Fruit fly (Drosophila melanogaster) whole organism, embryonic: ENCODE results near the gene CG14511.
A peak's percentile ranks its signal among the peaks of the same experiment; 100 is the strongest.

ENCODE experiments used
- Awh ChIP-seq: fragments of 200-800 bp; sonication (Bioruptor generic); IDR thresholded peaks from 2 replicates; pipeline ENCODE4, ENCODE4 v1.3.6; 2022; ENCODE audit warnings: missing biosample characterization, missing genetic modification characterization
- Bdp1 ChIP-seq: fragments of 200-800 bp; sonication (Bioruptor generic); optimal IDR thresholded peaks from 3 replicates; lab custom pipeline; 2016; ENCODE audit warnings: missing biosample characterization, missing genetic modification characterization
- CG10147 ChIP-seq: fragments of 200-800 bp; sonication (Bioruptor generic); optimal IDR thresholded peaks from 2 replicates; lab custom pipeline; 2019; ENCODE audit warnings: missing biosample characterization, mild to moderate bottlenecking, missing genetic modification characterization, moderate library complexity
- CG10431 ChIP-seq: fragments of 200-800 bp; sonication (Bioruptor generic); optimal IDR thresholded peaks from 3 replicates; lab custom pipeline; 2018; ENCODE audit warnings: missing biosample characterization, mild to moderate bottlenecking, missing genetic modification characterization
- CG10979 ChIP-seq: fragments of 200-800 bp; sonication (Bioruptor generic); optimal IDR thresholded peaks from 2 replicates; lab custom pipeline; 2018; ENCODE audit warnings: missing biosample characterization, mild to moderate bottlenecking, missing genetic modification characterization, moderate library complexity
- CG11504 ChIP-seq: fragments of 200-800 bp; sonication (Bioruptor generic); optimal IDR thresholded peaks from 3 replicates; lab custom pipeline; 2019; ENCODE audit warnings: missing biosample characterization, mild to moderate bottlenecking, missing genetic modification characterization, moderate library complexity
- CG2889 ChIP-seq: fragments of 200-800 bp; sonication (Bioruptor generic); IDR thresholded peaks from 3 replicates; pipeline ENCODE4 v1.3.6; 2022; ENCODE audit warnings: missing biosample characterization, missing genetic modification characterization
- CG31224 ChIP-seq: fragments of 200-800 bp; sonication (Bioruptor generic); IDR thresholded peaks from 2 replicates; pipeline ENCODE4 v1.3.6; 2022; ENCODE audit warnings: missing biosample characterization, missing genetic modification characterization
- CG32767 ChIP-seq: fragments of 200-800 bp; sonication (Bioruptor generic); IDR thresholded peaks from 2 replicates; pipeline ENCODE4 v1.3.6; 2022; ENCODE audit warnings: missing biosample characterization, missing genetic modification characterization
- CG33213 ChIP-seq: fragments of 200-800 bp; sonication (Bioruptor generic); optimal IDR thresholded peaks from 3 replicates; lab custom pipeline; 2016; ENCODE audit warnings: missing biosample characterization, missing genetic modification characterization
- CG34224 ChIP-seq: fragments of 200-800 bp; sonication (Bioruptor generic); IDR thresholded peaks from 3 replicates; pipeline ENCODE4 v1.3.6; 2022; ENCODE audit warnings: missing biosample characterization, missing genetic modification characterization; ENCODE audit not compliant: partially characterized antibody
- CG3995 ChIP-seq: fragments of 200-800 bp; sonication (Bioruptor generic); optimal IDR thresholded peaks from 3 replicates; lab custom pipeline; 2016; ENCODE audit warnings: missing biosample characterization, missing genetic modification characterization
- CG4328 ChIP-seq: fragments of 200-800 bp; sonication (Bioruptor generic); optimal IDR thresholded peaks from 3 replicates; lab custom pipeline; 2017; ENCODE audit warnings: missing biosample characterization, missing genetic modification reagents, missing genetic modification characterization
- CG6813 ChIP-seq: fragments of 200-800 bp; sonication (Bioruptor generic); optimal IDR thresholded peaks from 2 replicates; lab custom pipeline; 2017; ENCODE audit warnings: missing biosample characterization, missing genetic modification characterization, mild to moderate bottlenecking, moderate library complexity, missing genetic modification reagents
- CG8290 ChIP-seq, 3 experiments: fragments of 200-800 bp; sonication (Bioruptor generic); optimal IDR thresholded peaks; 2 replicates each; lab custom pipeline; 2016 to 2019; ENCODE audit warnings: missing biosample characterization in 3 of 3, missing genetic modification characterization in 3 of 3, mild to moderate bottlenecking in 2 of 3, moderate library complexity in 1 of 3
- D19B ChIP-seq: fragments of 200-800 bp; sonication (Bioruptor generic); optimal IDR thresholded peaks from 2 replicates; lab custom pipeline; 2017; ENCODE audit warnings: missing biosample characterization, mild to moderate bottlenecking, missing genetic modification characterization
- Doc3 ChIP-seq: fragments of 200-800 bp; sonication (Bioruptor generic); IDR thresholded peaks from 3 replicates; pipeline ENCODE4 v1.3.6; 2022; ENCODE audit warnings: missing biosample characterization, missing genetic modification characterization; ENCODE audit not compliant: partially characterized antibody
- Drgx ChIP-seq: fragments of 200-800 bp; sonication (Bioruptor generic); IDR thresholded peaks from 2 replicates; pipeline ENCODE4 v1.3.6; 2022; ENCODE audit warnings: missing biosample characterization, missing genetic modification characterization
- E2f2 ChIP-seq: fragments of 200-800 bp; sonication (Bioruptor generic); IDR thresholded peaks from 2 replicates; pipeline ENCODE4 v1.3.6; 2022; ENCODE audit warnings: missing biosample characterization, missing genetic modification characterization
- Elba2 ChIP-seq: fragments of 200-800 bp; sonication (Bioruptor generic); optimal IDR thresholded peaks from 3 replicates; lab custom pipeline; 2016; ENCODE audit warnings: missing biosample characterization, missing genetic modification characterization
- HLHmδ ChIP-seq: fragments of 200-800 bp; sonication (Bioruptor generic); optimal IDR thresholded peaks from 2 replicates; lab custom pipeline; 2018; ENCODE audit warnings: missing biosample characterization, mild to moderate bottlenecking, missing genetic modification characterization, moderate library complexity
- Hmx ChIP-seq: fragments of 200-800 bp; sonication (Bioruptor generic); optimal IDR thresholded peaks from 2 replicates; lab custom pipeline; 2016; ENCODE audit warnings: missing biosample characterization, missing genetic modification characterization
- Hsf ChIP-seq: fragments of 200-800 bp; sonication (Bioruptor generic); optimal IDR thresholded peaks from 3 replicates; lab custom pipeline; 2016; ENCODE audit warnings: missing biosample characterization, missing genetic modification characterization
- Myb ChIP-seq: fragments of 200-800 bp; sonication (Bioruptor generic); optimal IDR thresholded peaks from 2 replicates; lab custom pipeline; 2016; ENCODE audit warnings: missing biosample characterization, missing genetic modification characterization
- NC2β ChIP-seq: fragments of 200-800 bp; sonication (Bioruptor generic); optimal IDR thresholded peaks from 2 replicates; lab custom pipeline; 2016; ENCODE audit warnings: missing biosample characterization, missing genetic modification characterization
- Sin3A ChIP-seq: fragments of >200 bp; optimal IDR thresholded peaks from 2 replicates; lab custom pipeline; 2018
- Spps ChIP-seq: fragments of 200-800 bp; sonication (Bioruptor generic); optimal IDR thresholded peaks from 2 replicates; lab custom pipeline; 2018; ENCODE audit warnings: missing biosample characterization, mild to moderate bottlenecking, missing genetic modification characterization
- Usf ChIP-seq: fragments of 200-800 bp; sonication (Bioruptor generic); optimal IDR thresholded peaks from 2 replicates; lab custom pipeline; 2017; ENCODE audit warnings: missing genotype, missing biosample characterization, missing genetic modification characterization
- Xrp1 ChIP-seq: fragments of 200-800 bp; sonication (Bioruptor generic); IDR thresholded peaks from 2 replicates; pipeline ENCODE4 v1.3.6; 2022; ENCODE audit warnings: missing biosample characterization, missing genetic modification characterization
- ap ChIP-seq: fragments of 200-800 bp; sonication (Bioruptor generic); IDR thresholded peaks from 2 replicates; pipeline ENCODE4 v1.3.6; 2022; ENCODE audit warnings: missing biosample characterization, missing genetic modification characterization
- ash1 ChIP-seq: fragments of 200-800 bp; sonication (Bioruptor generic); optimal IDR thresholded peaks from 2 replicates; lab custom pipeline; 2018; ENCODE audit warnings: missing biosample characterization, mild to moderate bottlenecking, missing genetic modification characterization
- btn ChIP-seq: fragments of 200-800 bp; sonication (Bioruptor generic); optimal IDR thresholded peaks from 2 replicates; lab custom pipeline; 2016; ENCODE audit warnings: missing biosample characterization, missing genetic modification characterization
- cas ChIP-seq: fragments of 200-800 bp; sonication (Bioruptor generic); IDR thresholded peaks from 2 replicates; pipeline ENCODE4 v1.3.6; 2022; ENCODE audit warnings: missing biosample characterization, missing genetic modification characterization
- corto ChIP-seq: fragments of 200-800 bp; sonication (Bioruptor generic); optimal IDR thresholded peaks from 2 replicates; lab custom pipeline; 2016; ENCODE audit warnings: missing biosample characterization, mild to moderate bottlenecking, missing genetic modification characterization, moderate library complexity
- ftz-f1 ChIP-seq: fragments of 200-800 bp; sonication (Bioruptor generic); optimal IDR thresholded peaks from 2 replicates; lab custom pipeline; 2016; ENCODE audit warnings: missing biosample characterization, missing genetic modification characterization
- gt ChIP-seq: fragments of 200-800 bp; sonication (Bioruptor generic); IDR thresholded peaks from 2 replicates; pipeline ENCODE4 v1.3.6; 2022; ENCODE audit warnings: missing biosample characterization, missing genetic modification characterization
- knrl ChIP-seq: fragments of 200-800 bp; sonication (Bioruptor generic); IDR thresholded peaks from 3 replicates; pipeline ENCODE4 v1.3.6; 2022; ENCODE audit warnings: missing biosample characterization, missing genetic modification characterization; ENCODE audit not compliant: partially characterized antibody
- lmd ChIP-seq: fragments of 200-800 bp; sonication (Bioruptor generic); IDR thresholded peaks from 2 replicates; pipeline ENCODE4 v1.3.6; 2022; ENCODE audit warnings: missing biosample characterization, missing genetic modification characterization
- lola ChIP-seq, 3 experiments: fragments of >200 bp in 2 of 3; fragments of 200-800 bp in 1 of 3; sonication (Bioruptor generic) in 1 of 3; optimal IDR thresholded peaks; 2 replicates each; lab custom pipeline; 2017 to 2019; ENCODE audit warnings: missing biosample characterization in 3 of 3, missing genetic modification characterization in 3 of 3, mild to moderate bottlenecking in 1 of 3, moderate library complexity in 1 of 3
- pfk ChIP-seq: fragments of 200-800 bp; sonication (Bioruptor generic); optimal IDR thresholded peaks from 2 replicates; lab custom pipeline; 2018; ENCODE audit warnings: missing biosample characterization, mild to moderate bottlenecking, missing genetic modification characterization, moderate library complexity
- pho ChIP-seq: fragments of 200-800 bp; sonication (Bioruptor generic); optimal IDR thresholded peaks from 2 replicates; lab custom pipeline; 2016; ENCODE audit warnings: missing biosample characterization, missing genetic modification characterization
- pnt ChIP-seq: fragments of 200-800 bp; sonication (Bioruptor generic); optimal IDR thresholded peaks from 3 replicates; lab custom pipeline; 2016; ENCODE audit warnings: missing biosample characterization, missing genetic modification characterization
- run ChIP-seq: fragments of 200-800 bp; sonication (Bioruptor generic); optimal IDR thresholded peaks from 3 replicates; lab custom pipeline; 2018; ENCODE audit warnings: missing biosample characterization, mild to moderate bottlenecking, missing genetic modification characterization
- scrt ChIP-seq: fragments of 200-800 bp; sonication (Bioruptor generic); optimal IDR thresholded peaks from 2 replicates; lab custom pipeline; 2018; ENCODE audit warnings: missing biosample characterization, mild to moderate bottlenecking, missing genetic modification characterization, moderate library complexity
- sens-2 ChIP-seq: fragments of 200-800 bp; sonication (Bioruptor generic); IDR thresholded peaks from 2 replicates; pipeline ENCODE4 v1.3.6; 2022; ENCODE audit warnings: missing biosample characterization, missing genetic modification characterization
- slp2 ChIP-seq: fragments of 200-800 bp; sonication (Bioruptor generic); optimal IDR thresholded peaks from 2 replicates; lab custom pipeline; 2016; ENCODE audit warnings: missing biosample characterization, missing genetic modification characterization
- ssp ChIP-seq: fragments of 200-800 bp; sonication (Bioruptor generic); IDR thresholded peaks from 2 replicates; pipeline ENCODE4 v1.3.6; 2022; ENCODE audit warnings: missing biosample characterization, missing genetic modification characterization
- tap ChIP-seq: fragments of 200-800 bp; optimal IDR thresholded peaks from 3 replicates; lab custom pipeline; 2019; ENCODE audit warnings: missing biosample characterization, mild to moderate bottlenecking, missing genetic modification characterization, moderate library complexity
- tll ChIP-seq, 2 experiments: fragments of 200-800 bp in 1 of 2; fragments of >200 bp in 1 of 2; sonication (Bioruptor generic) in 1 of 2; optimal IDR thresholded peaks; 2 replicates each; lab custom pipeline; 2017 to 2019; ENCODE audit warnings: missing biosample characterization in 2 of 2, missing genetic modification characterization in 2 of 2, mild to moderate bottlenecking in 1 of 2, moderate library complexity in 1 of 2
- ttk ChIP-seq: fragments of 200-800 bp; sonication (Bioruptor generic); IDR thresholded peaks from 2 replicates; pipeline ENCODE4 v2.1.2; 2022; ENCODE audit warnings: missing biosample characterization, missing genetic modification characterization

The CG14511 gene

DNA sequence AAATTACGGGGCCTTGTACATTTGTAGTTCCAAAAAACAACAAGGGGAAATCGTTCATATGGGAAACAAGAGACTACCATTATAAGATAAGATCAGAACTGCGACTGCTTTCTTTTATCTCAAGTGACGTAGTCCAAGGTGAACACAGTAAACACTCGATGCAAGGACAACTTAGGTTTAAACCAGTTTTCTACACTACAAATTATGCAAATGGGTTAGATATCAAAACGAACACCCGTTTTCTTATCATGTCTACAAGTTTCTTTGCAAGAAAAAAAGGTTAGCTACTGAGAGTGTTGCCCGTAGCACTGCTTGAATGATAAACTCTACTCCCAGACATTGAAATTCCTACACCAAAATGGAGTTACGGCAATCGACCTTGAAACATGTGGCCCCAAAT is 22.6 kb downstream of the CG14511 start (continued):
- TF ChIP-seq CG10979: peak; percentile 60
- peak; percentile 44; the same call in 1 of the 2 replicates for TF ChIP-seq ssp
- peak; percentile 41; the same call in 1 of the 2 replicates for TF ChIP-seq gt (GFP tag; lab: Robert Waterston, UW)
- TF ChIP-seq D19B (GFP tag; lab: Kevin White, UChicago): peak; percentile 22
- peak; percentile 65 for TF ChIP-seq Hsf (GFP tag; lab: Kevin White, UChicago)
- TF ChIP-seq sens-2: peak; percentile 47; the same call in 1 of the 2 replicates
- TF ChIP-seq Elba2 (GFP tag; lab: Kevin White, UChicago): no peak
- TF ChIP-seq CG4328 (GFP tag; lab: Kevin White, UChicago): no peak
- no peak for TF ChIP-seq knrl (GFP tag; lab: Robert Waterston, UW)
- TF ChIP-seq CG8290 (GFP tag; optimal IDR thresholded peaks at IDR 0.05; lab: Kevin White, UChicago): peak; percentile 25
- TF ChIP-seq CG8290 (tag; optimal IDR thresholded peaks at IDR 0.05; lab: Kevin White, UChicago): peak in 1 of 2 experiments; percentile 84
- no peak for TF ChIP-seq CG34224 (GFP tag; lab: Robert Waterston, UW)
- peak; percentile 2 for TF ChIP-seq Usf (GFP tag; lab: Kevin White, UChicago)
- peak; percentile 35 for TF ChIP-seq Bdp1 (GFP tag; lab: Kevin White, UChicago)
- peak; percentile 25 for TF ChIP-seq CG33213 (GFP tag; lab: Kevin White, UChicago)
- TF ChIP-seq CG10147: no peak
- no peak for TF ChIP-seq corto (GFP tag; lab: Kevin White, UChicago)
- peak; percentile 33; the same call in 1 of the 2 replicates for TF ChIP-seq E2f2
- TF ChIP-seq cas (GFP tag; lab: Robert Waterston, UW): no peak
- no peak for TF ChIP-seq run (tag; lab: Kevin White, UChicago)
- no peak for TF ChIP-seq CG11504 (tag; lab: Kevin White, UChicago)
- no peak for TF ChIP-seq tap (tag; lab: Kevin White, UChicago)
- no peak for TF ChIP-seq Doc3 (GFP tag; lab: Robert Waterston, UW)
- TF ChIP-seq Myb (GFP tag; lab: Kevin White, UChicago): peak; percentile 43
- no peak for TF ChIP-seq tll (GFP tag; optimal IDR thresholded peaks at IDR 0.05; lab: Kevin White, UChicago)
- TF ChIP-seq pho (GFP tag; lab: Kevin White, UChicago): peak; percentile 49
- TF ChIP-seq pfk: no peak
- TF ChIP-seq CG32767 (GFP tag; lab: Robert Waterston, UW): peak; percentile 56; the same call in 1 of the 2 replicates
- TF ChIP-seq ash1 (GFP tag; lab: Kevin White, UChicago): no peak
- no peak for TF ChIP-seq scrt (GFP tag; lab: Kevin White, UChicago)
- peak; percentile 74 for TF ChIP-seq lmd
- TF ChIP-seq Spps (tag; lab: Kevin White, UChicago): peak; percentile 40
- peak; percentile 53 for TF ChIP-seq Drgx (GFP tag; lab: Robert Waterston, UW)
- TF ChIP-seq Sin3A: no peak
- no peak for TF ChIP-seq HLHmδ (GFP tag; lab: Kevin White, UChicago)
- TF ChIP-seq pnt: peak; percentile 78
- no peak for TF ChIP-seq Hmx (GFP tag; lab: Kevin White, UChicago)
- peak; percentile 69; the same call in 1 of the 3 replicates for TF ChIP-seq CG2889 (GFP tag; lab: Robert Waterston, UW)
- TF ChIP-seq NC2β (GFP tag; lab: Kevin White, UChicago): peak; percentile 32
- TF ChIP-seq CG6813 (GFP tag; lab: Kevin White, UChicago): peak; percentile 38
- TF ChIP-seq lola (GFP tag; optimal IDR thresholded peaks at IDR 0.05; lab: Kevin White, UChicago): peak in 1 of 3 experiments; percentile 34
- TF ChIP-seq ftz-f1 (GFP tag; lab: Kevin White, UChicago): peak; percentile 75
- no peak for TF ChIP-seq CG10431 (GFP tag; lab: Kevin White, UChicago)
- peak; percentile 17 for TF ChIP-seq btn (GFP tag; lab: Kevin White, UChicago)
- TF ChIP-seq slp2 (GFP tag; lab: Kevin White, UChicago): peak; percentile 6
- peak; percentile 85 for TF ChIP-seq Xrp1 (GFP tag; lab: Robert Waterston, UW)
- TF ChIP-seq CG3995 (GFP tag; lab: Kevin White, UChicago): peak; percentile 25
- TF ChIP-seq Awh (GFP tag; lab: Robert Waterston, UW): peak; percentile 65
- peak; percentile 73 for TF ChIP-seq ttk
- TF ChIP-seq ap: peak; percentile 33; the same call in 1 of the 2 replicates
- 0 out of 2 replicates have a peak, but pooled peaks have one; percentile 36 for TF ChIP-seq CG31224
